Worm (Caenorhabditis elegans): Measurements from ENCODE around the gene pes-10.

ce11 chrII:12878071-12878668 is 30.5 kb upstream of the pes-10 start, which contains the start of gene gsy-1:
- no peak for TF ChIP-seq unc-120 (tag; optimal IDR thresholded peaks at IDR 0.05; ENCODE audit: poor library complexity, severe bottlenecking)
- TF ChIP-seq nhr-237 (tag; optimal IDR thresholded peaks at IDR 0.05): no peak
- TF ChIP-seq unc-62 (GFP tag; optimal IDR thresholded peaks at IDR 0.05): no peak
- TF ChIP-seq ztf-11 (tag; optimal IDR thresholded peaks at IDR 0.05): no peak
- TF ChIP-seq lin-13 (tag; optimal IDR thresholded peaks at IDR 0.05): no peak
- TF ChIP-seq ces-1 (GFP tag; optimal IDR thresholded peaks at IDR 0.05): no peak
- TF ChIP-seq blmp-1 (tag; optimal IDR thresholded peaks at IDR 0.05): no peak
- TF ChIP-seq flh-1 (GFP tag; optimal IDR thresholded peaks at IDR 0.05): no peak

Data from whole organism, mixed stage, embryonic.